Worm (Caenorhabditis elegans) whole organism, L1 larva: ENCODE results near the gene C13G5.2.

ENCODE experiments used
- Y116A8C.19 ChIP-seq: sonication (generic microtip); optimal IDR thresholded peaks from 2 replicates; lab custom pipeline; 2016; ENCODE audit warnings: missing compliant biosample characterization, missing genetic modification characterization, borderline replicate concordance
- aha-1 ChIP-seq: fragments of 150-350 bp; optimal IDR thresholded peaks from 2 replicates; lab custom pipeline; 2014; ENCODE audit warnings: missing biosample characterization, missing genetic modification characterization
- alr-1 ChIP-seq: fragments of 200-800 bp; sonication (Bioruptor generic); optimal IDR thresholded peaks from 2 replicates; lab custom pipeline; 2018; ENCODE audit warnings: borderline replicate concordance, mild to moderate bottlenecking, missing genetic modification characterization, missing compliant biosample characterization
- ama-1 ChIP-seq: fragments of 150-350 bp; optimal IDR thresholded peaks from 2 replicates; lab custom pipeline; 2014
- blmp-1 ChIP-seq: fragments of 150-350 bp; optimal IDR thresholded peaks from 2 replicates; lab custom pipeline; 2014; ENCODE audit warnings: missing biosample characterization, missing genetic modification characterization
- ceh-8 ChIP-seq: fragments of 200-800 bp; sonication (Bioruptor generic); optimal IDR thresholded peaks from 2 replicates; lab custom pipeline; 2018; ENCODE audit warnings: mild to moderate bottlenecking, missing genetic modification characterization, moderate library complexity, missing compliant biosample characterization
- ceh-90 ChIP-seq: sonication (generic microtip); optimal IDR thresholded peaks from 2 replicates; lab custom pipeline; 2016; ENCODE audit warnings: missing genetic modification characterization, missing compliant biosample characterization
- dpl-1 ChIP-seq, 3 experiments: fragments of 150-350 bp in 2 of 3; sonication (generic microtip) in 1 of 3; optimal IDR thresholded peaks; 2 replicates each; lab custom pipeline; 2014 to 2017; ENCODE audit warnings: missing biosample characterization in 3 of 3, missing genetic modification characterization in 3 of 3, missing genetic modification reagents in 3 of 3
- dsc-1 ChIP-seq: sonication (generic microtip); optimal IDR thresholded peaks from 2 replicates; lab custom pipeline; 2016; ENCODE audit warnings: mild to moderate bottlenecking, missing genetic modification characterization, missing compliant biosample characterization
- efl-1 ChIP-seq, 4 experiments: fragments of 150-350 bp; optimal IDR thresholded peaks in 3 of 4; peaks in 1 of 4; 1 replicate in 1 of 4; 2 replicates in 3 of 4; lab custom pipeline; 2014; ENCODE audit warnings: missing biosample characterization in 2 of 4, missing genetic modification characterization in 2 of 4, missing genetic modification reagents in 2 of 4
- egl-13 ChIP-seq: sonication (generic microtip); optimal IDR thresholded peaks from 2 replicates; lab custom pipeline; 2016; ENCODE audit warnings: missing genotype, missing genetic modification reagents, missing genetic modification characterization, missing compliant biosample characterization
- egl-27 ChIP-seq, 2 experiments: fragments of 150-350 bp in 1 of 2; sonication (generic microtip); optimal IDR thresholded peaks; 3 replicates each; lab custom pipeline; 2017 to 2018; ENCODE audit warnings: missing biosample characterization in 2 of 2, missing genetic modification characterization in 2 of 2, missing genetic modification reagents in 2 of 2
- elt-3 ChIP-seq, 6 experiments: fragments of 150-350 bp in 1 of 6; sonication (generic microtip); optimal IDR thresholded peaks; 2 replicates each; lab custom pipeline; 2017 to 2018; ENCODE audit warnings: missing biosample characterization in 6 of 6, missing genetic modification characterization in 6 of 6, inconsistent platforms in 1 of 6
- ets-5 ChIP-seq: fragments of 200-800 bp; sonication (Bioruptor generic); IDR thresholded peaks from 2 replicates; pipeline ENCODE4 v1.3.6; 2022; ENCODE audit warnings: missing genetic modification characterization, missing compliant biosample characterization
- fkh-10 ChIP-seq: sonication (generic microtip); optimal IDR thresholded peaks from 2 replicates; lab custom pipeline; 2017; ENCODE audit warnings: missing biosample characterization, missing genetic modification reagents, missing genetic modification characterization
- fkh-4 ChIP-seq: sonication (generic microtip); optimal IDR thresholded peaks from 2 replicates; lab custom pipeline; 2016; ENCODE audit warnings: missing compliant biosample characterization, missing genetic modification characterization, borderline replicate concordance
- hlh-17 ChIP-seq: fragments of 200-800 bp; sonication (Bioruptor generic); optimal IDR thresholded peaks from 2 replicates; lab custom pipeline; 2018; ENCODE audit warnings: missing genetic modification characterization, mild to moderate bottlenecking, missing compliant biosample characterization, moderate library complexity, borderline replicate concordance
- hpl-2 ChIP-seq: fragments of 150-350 bp; optimal IDR thresholded peaks from 2 replicates; lab custom pipeline; 2014; ENCODE audit warnings: missing biosample characterization, missing genetic modification reagents, missing genetic modification characterization
- irx-1 ChIP-seq: sonication (generic microtip); optimal IDR thresholded peaks from 2 replicates; lab custom pipeline; 2016; ENCODE audit warnings: missing genetic modification characterization, missing compliant biosample characterization
- isw-1 ChIP-seq: fragments of 200-800 bp; sonication (Bioruptor generic); IDR thresholded peaks from 2 replicates; pipeline ENCODE4 v1.3.6; 2022; ENCODE audit warnings: missing genetic modification characterization, missing compliant biosample characterization
- lin-14 ChIP-seq: fragments of 200-800 bp; sonication (Bioruptor generic); optimal IDR thresholded peaks from 2 replicates; lab custom pipeline; 2018; ENCODE audit warnings: mild to moderate bottlenecking, missing genetic modification characterization, moderate library complexity, missing compliant biosample characterization
- lin-35 ChIP-seq, 2 experiments: fragments of 150-350 bp; optimal IDR thresholded peaks; 2 replicates each; lab custom pipeline; 2014; ENCODE audit warnings: missing biosample characterization in 2 of 2, missing genetic modification characterization in 2 of 2, missing genetic modification reagents in 2 of 2
- mab-9 ChIP-seq: fragments of 200-800 bp; sonication (Bioruptor generic); IDR thresholded peaks from 2 replicates; pipeline ENCODE4 v1.3.6; 2022; ENCODE audit warnings: missing genetic modification reagents, missing genetic modification characterization, missing compliant biosample characterization
- mdl-1 ChIP-seq, 2 experiments: fragments of 150-350 bp; optimal IDR thresholded peaks; 2 replicates each; lab custom pipeline; 2014 to 2017; ENCODE audit warnings: missing biosample characterization in 2 of 2, missing genetic modification characterization in 2 of 2, inconsistent platforms in 1 of 2
- mep-1 ChIP-seq: fragments of 150-350 bp; optimal IDR thresholded peaks from 2 replicates; lab custom pipeline; 2014; ENCODE audit warnings: missing biosample characterization, missing genetic modification characterization
- nhr-20 ChIP-seq: sonication (generic microtip); optimal IDR thresholded peaks from 2 replicates; lab custom pipeline; 2016; ENCODE audit warnings: mild to moderate bottlenecking, missing genetic modification characterization, missing compliant biosample characterization
- nhr-47 ChIP-seq: sonication (generic microtip); optimal IDR thresholded peaks from 2 replicates; lab custom pipeline; 2016; ENCODE audit warnings: mild to moderate bottlenecking, missing genetic modification characterization, moderate library complexity, missing compliant biosample characterization
- nhr-71 ChIP-seq: sonication (generic microtip); optimal IDR thresholded peaks from 2 replicates; lab custom pipeline; 2016; ENCODE audit warnings: mild to moderate bottlenecking, missing genetic modification characterization, moderate library complexity, missing compliant biosample characterization
- nhr-76 ChIP-seq: sonication (generic microtip); optimal IDR thresholded peaks from 2 replicates; lab custom pipeline; 2017; ENCODE audit warnings: missing biosample characterization, missing genetic modification characterization
- nhr-84 ChIP-seq: sonication (generic microtip); optimal IDR thresholded peaks from 2 replicates; lab custom pipeline; 2017; ENCODE audit warnings: missing biosample characterization, missing genetic modification characterization
- nhr-85 ChIP-seq: sonication (generic microtip); peaks from one replicate; lab custom pipeline; 2016; ENCODE audit warnings: missing genetic modification characterization, inconsistent platforms, missing compliant biosample characterization
- pag-3 ChIP-seq: sonication (generic microtip); optimal IDR thresholded peaks from 2 replicates; lab custom pipeline; 2017; ENCODE audit warnings: missing genetic modification characterization, mild to moderate bottlenecking, missing compliant biosample characterization, antibody characterized with exemption, borderline replicate concordance; ENCODE audit not compliant: insufficient read depth
- pax-3 ChIP-seq: fragments of 200-800 bp; sonication (Bioruptor generic); optimal IDR thresholded peaks from 2 replicates; lab custom pipeline; 2018; ENCODE audit warnings: mild to moderate bottlenecking, missing genetic modification characterization, moderate library complexity, missing compliant biosample characterization
- pqm-1 ChIP-seq: sonication (generic microtip); optimal IDR thresholded peaks from 3 replicates; lab custom pipeline; 2017; ENCODE audit warnings: missing biosample characterization, missing genetic modification characterization
- snpc-4 ChIP-seq: fragments of 150-350 bp; optimal IDR thresholded peaks from 2 replicates; lab custom pipeline; 2014; ENCODE audit warnings: missing biosample characterization, missing genetic modification characterization
- snu-23 ChIP-seq: sonication (generic microtip); optimal IDR thresholded peaks from 2 replicates; lab custom pipeline; 2016; ENCODE audit warnings: missing genetic modification characterization, missing compliant biosample characterization
- sox-4 ChIP-seq: sonication (generic microtip); optimal IDR thresholded peaks from 2 replicates; lab custom pipeline; 2016; ENCODE audit warnings: missing genetic modification characterization, missing compliant biosample characterization
- sptf-1 ChIP-seq: fragments of 150-350 bp; optimal IDR thresholded peaks from 2 replicates; lab custom pipeline; 2014; ENCODE audit warnings: missing biosample characterization, missing genetic modification characterization
- sup-37 ChIP-seq: fragments of 200-800 bp; sonication (Bioruptor generic); optimal IDR thresholded peaks from 2 replicates; lab custom pipeline; 2018; ENCODE audit warnings: mild to moderate bottlenecking, missing genetic modification characterization, missing compliant biosample characterization
- tbx-2 ChIP-seq: sonication (generic microtip); optimal IDR thresholded peaks from 2 replicates; lab custom pipeline; 2016; ENCODE audit warnings: missing genetic modification characterization, missing compliant biosample characterization
- unc-130 ChIP-seq: fragments of 150-350 bp; optimal IDR thresholded peaks from 2 replicates; lab custom pipeline; 2017; ENCODE audit warnings: missing biosample characterization, missing genetic modification characterization, inconsistent platforms
- unc-62 ChIP-seq: fragments of 150-350 bp; optimal IDR thresholded peaks from 2 replicates; lab custom pipeline; 2014; ENCODE audit warnings: missing biosample characterization, missing genetic modification reagents, missing genetic modification characterization
- unc-86 ChIP-seq: sonication (generic microtip); optimal IDR thresholded peaks from 2 replicates; lab custom pipeline; 2016; ENCODE audit warnings: missing genetic modification characterization, missing compliant biosample characterization
- xbp-1 ChIP-seq: sonication (generic microtip); optimal IDR thresholded peaks from 2 replicates; lab custom pipeline; 2016; ENCODE audit warnings: missing genetic modification characterization, missing compliant biosample characterization
- zag-1 ChIP-seq: fragments of 150-350 bp; optimal IDR thresholded peaks from 2 replicates; lab custom pipeline; 2014; ENCODE audit warnings: missing biosample characterization, missing genetic modification characterization
- zip-4 ChIP-seq: fragments of 200-800 bp; sonication (Bioruptor generic); optimal IDR thresholded peaks from 2 replicates; lab custom pipeline; 2018; ENCODE audit warnings: mild to moderate bottlenecking, missing genetic modification characterization, moderate library complexity, missing compliant biosample characterization
- ztf-11 ChIP-seq, 2 experiments: sonication (generic microtip); optimal IDR thresholded peaks; 2 replicates each; lab custom pipeline; 2016 to 2017; ENCODE audit warnings: missing genetic modification characterization in 2 of 2, missing biosample characterization in 1 of 2, missing compliant biosample characterization in 1 of 2
- ztf-4 ChIP-seq: fragments of 150-350 bp; optimal IDR thresholded peaks from 2 replicates; lab custom pipeline; 2014; ENCODE audit warnings: missing biosample characterization, missing genetic modification characterization

C13G5.2 gene

DNA sequence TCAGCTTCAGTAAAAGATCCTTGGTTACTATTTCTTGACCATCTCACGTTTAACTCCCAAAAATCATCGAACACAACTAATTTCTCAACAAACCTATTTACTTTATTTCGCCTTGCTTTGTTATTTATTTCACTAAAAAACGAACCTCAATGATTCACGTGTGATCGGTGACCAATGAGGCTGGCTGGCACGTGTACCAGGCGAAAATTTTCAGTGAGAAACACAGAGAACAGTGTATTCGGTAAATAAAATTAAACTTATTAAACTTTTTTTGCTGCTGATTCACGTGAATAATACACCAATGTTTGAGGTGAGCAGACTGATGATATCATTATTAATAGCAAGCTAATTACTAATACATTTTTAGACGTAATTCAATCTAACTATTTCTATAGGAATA is 37.1 kb upstream of the C13G5.2 start (continued):
- TF ChIP-seq lin-35 (GFP tag; optimal IDR thresholded peaks at IDR 0.05; lab: Kevin White, UChicago) (no peak), elt-3 (tag; optimal IDR thresholded peaks at IDR 0.05; lab: Kevin White, UChicago) (peak in 1 of 6 experiments; percentile 38), fkh-4 (tag; lab: Kevin White, UChicago) (no peak), Y116A8C.19 (tag; lab: Kevin White, UChicago) (no peak), lin-14 (GFP tag; lab: Kevin White, UChicago) (peak; percentile 23), zip-4 (no peak), irx-1 (no peak), pqm-1 (tag; lab: Kevin White, UChicago) (no peak), nhr-85 (tag; lab: Kevin White, UChicago) (peak; percentile 73), nhr-47 (tag; lab: Kevin White, UChicago) (no peak), isw-1 (no peak), nhr-76 (tag; lab: Kevin White, UChicago) (no peak), ets-5 (GFP tag; lab: Robert Waterston, UW) (no peak), nhr-84 (tag; lab: Kevin White, UChicago) (no peak), pag-3 (tag; lab: Kevin White, UChicago) (no peak), sptf-1 (tag; lab: Kevin White, UChicago) (no peak), xbp-1 (tag; lab: Kevin White, UChicago) (no peak), mdl-1 (tag; optimal IDR thresholded peaks at IDR 0.05; lab: Kevin White, UChicago) (peak in 1 of 2 experiments; percentile 2), blmp-1 (tag; lab: Kevin White, UChicago) (no peak), egl-13 (tag; lab: Kevin White, UChicago) (no peak), zag-1 (tag; lab: Kevin White, UChicago) (no peak), mab-9 (no peak), efl-1 (optimal IDR thresholded peaks at IDR 0.05; lab: Kevin White, UChicago) (no peak), efl-1 (GFP tag; optimal IDR thresholded peaks at IDR 0.05 in 1 of 2; lab: Kevin White, UChicago) (peak in 1 of 2 experiments; percentile 22), fkh-10 (GFP tag; lab: Kevin White, UChicago) (no peak), unc-86 (tag; lab: Kevin White, UChicago) (no peak), ztf-4 (no peak), hpl-2 (GFP tag; lab: Kevin White, UChicago) (no peak), tbx-2 (tag; lab: Kevin White, UChicago) (peak; percentile 5), ceh-90 (no peak), mep-1 (no peak)

DNA sequence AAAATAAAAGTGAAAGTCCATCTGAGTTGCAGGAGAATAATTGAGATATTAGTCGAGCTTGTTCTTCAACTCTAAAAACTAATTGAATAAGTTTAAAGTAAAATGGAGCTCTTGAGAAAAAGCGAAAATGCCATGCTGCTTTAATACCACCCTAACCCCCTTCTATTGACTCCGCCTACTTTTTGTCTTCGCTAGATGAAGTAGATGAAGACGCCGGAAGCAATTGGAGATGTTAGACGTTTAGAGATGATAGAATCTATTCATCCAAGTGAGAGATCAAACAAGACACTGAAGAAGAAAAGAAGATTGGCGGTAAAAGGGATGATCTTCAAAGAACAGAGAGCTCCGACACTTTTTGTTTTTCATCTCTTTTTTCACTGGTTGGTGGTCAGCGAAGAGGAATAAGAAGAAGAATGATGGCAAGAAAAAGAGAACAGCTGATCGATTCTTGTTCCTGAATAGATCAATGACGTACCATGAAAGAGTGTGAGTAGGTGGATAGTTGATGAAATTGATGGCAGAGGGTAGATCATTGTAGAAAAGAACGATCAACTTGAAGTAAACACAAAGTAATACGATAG is 36.2 kb upstream of the C13G5.2 start:
- no peak for TF ChIP-seq egl-27 (tag; optimal IDR thresholded peaks at IDR 0.05; lab: Kevin White, UChicago)
- no peak for TF ChIP-seq irx-1
- TF ChIP-seq lin-14 (GFP tag; lab: Kevin White, UChicago): peak; percentile 37
- TF ChIP-seq aha-1 (tag; lab: Kevin White, UChicago): no peak
- no peak for TF ChIP-seq sox-4 (tag; lab: Kevin White, UChicago)
- no peak for TF ChIP-seq unc-62 (GFP tag; lab: Kevin White, UChicago)
- TF ChIP-seq alr-1 (tag; lab: Kevin White, UChicago): no peak
- TF ChIP-seq elt-3 (tag; optimal IDR thresholded peaks at IDR 0.05; lab: Kevin White, UChicago): peak in 1 of 6 experiments; percentile 24
- peak; percentile 87 for TF ChIP-seq nhr-85 (tag; lab: Kevin White, UChicago)
- TF ChIP-seq efl-1 (optimal IDR thresholded peaks at IDR 0.05; lab: Kevin White, UChicago): no peak
- peak in 1 of 2 experiments; percentile 30 for TF ChIP-seq efl-1 (GFP tag; optimal IDR thresholded peaks at IDR 0.05 in 1 of 2; lab: Kevin White, UChicago)
- TF ChIP-seq dpl-1 (GFP tag; optimal IDR thresholded peaks at IDR 0.05; lab: Kevin White, UChicago): peak in 1 of 3 experiments; percentile 25
- no peak for TF ChIP-seq ztf-11 (tag; optimal IDR thresholded peaks at IDR 0.05; lab: Kevin White, UChicago)
- TF ChIP-seq nhr-71 (tag; lab: Kevin White, UChicago): peak; percentile 45
- TF ChIP-seq nhr-20 (tag; lab: Kevin White, UChicago): peak; percentile 18
- TF ChIP-seq hlh-17 (GFP tag; lab: Kevin White, UChicago): no peak
- no peak for TF ChIP-seq ceh-8 (GFP tag; lab: Kevin White, UChicago)
- peak; percentile 0 for TF ChIP-seq snu-23 (GFP tag; lab: Kevin White, UChicago)
- TF ChIP-seq blmp-1 (tag; lab: Kevin White, UChicago): peak; percentile 83
- TF ChIP-seq ama-1 (lab: Kevin White, UChicago): no peak
- TF ChIP-seq pag-3 (tag; lab: Kevin White, UChicago): peak; percentile 11
- peak; percentile 6 for TF ChIP-seq mep-1
- no peak for TF ChIP-seq snpc-4 (tag; lab: Kevin White, UChicago)
- no peak for TF ChIP-seq fkh-4 (tag; lab: Kevin White, UChicago)
- TF ChIP-seq sup-37 (GFP tag; lab: Kevin White, UChicago): no peak
- TF ChIP-seq dsc-1 (tag; lab: Kevin White, UChicago): peak; percentile 58
- peak; percentile 2 for TF ChIP-seq unc-130
- no peak for TF ChIP-seq pax-3
- TF ChIP-seq isw-1: no peak
- no peak for TF ChIP-seq xbp-1 (tag; lab: Kevin White, UChicago)
